Fruit fly (Drosophila melanogaster) whole organism, prepupa: ENCODE measurements around the gene CG5157.

Experiments
- Blimp-1 ChIP-seq: fragments of 200-800 bp; sonication (Bioruptor generic); optimal IDR thresholded peaks from 3 replicates; lab custom pipeline; 2017; ENCODE audit warnings: missing biosample characterization, missing genetic modification characterization, mild to moderate bottlenecking, moderate library complexity, missing genetic modification reagents
- CG1621 ChIP-seq: fragments of 200-800 bp; sonication (Bioruptor generic); optimal IDR thresholded peaks from 3 replicates; lab custom pipeline; 2018; ENCODE audit warnings: missing biosample characterization, mild to moderate bottlenecking, missing genetic modification characterization
- CG16779 ChIP-seq: fragments of 200-800 bp; sonication (Bioruptor generic); optimal IDR thresholded peaks from 3 replicates; lab custom pipeline; 2017; ENCODE audit warnings: missing biosample characterization, mild to moderate bottlenecking, missing genetic modification characterization
- CG6276 ChIP-seq: fragments of 200-800 bp; sonication (Bioruptor generic); optimal IDR thresholded peaks from 2 replicates; lab custom pipeline; 2017; ENCODE audit warnings: missing biosample characterization, mild to moderate bottlenecking, missing genetic modification characterization
- CG8319 ChIP-seq: fragments of 200-800 bp; sonication (Bioruptor generic); optimal IDR thresholded peaks from 3 replicates; lab custom pipeline; 2016; ENCODE audit warnings: missing biosample characterization, missing genetic modification characterization
- CG8632 ChIP-seq: fragments of 200-800 bp; sonication (Bioruptor generic); optimal IDR thresholded peaks from 3 replicates; lab custom pipeline; 2016; ENCODE audit warnings: missing biosample characterization, missing genetic modification characterization
- CG9139 ChIP-seq: fragments of 200-800 bp; sonication (Bioruptor generic); optimal IDR thresholded peaks from 3 replicates; lab custom pipeline; 2017; ENCODE audit warnings: missing biosample characterization, mild to moderate bottlenecking, missing genetic modification characterization
- Ets96B ChIP-seq: fragments of 200-800 bp; optimal IDR thresholded peaks from 2 replicates; lab custom pipeline; 2019; ENCODE audit warnings: missing biosample characterization, mild to moderate bottlenecking, missing genetic modification characterization, moderate library complexity
- lz ChIP-seq: fragments of 200-800 bp; sonication (Bioruptor generic); optimal IDR thresholded peaks from 3 replicates; lab custom pipeline; 2016; ENCODE audit warnings: missing biosample characterization, missing genetic modification characterization
- ss ChIP-seq, 2 experiments: fragments of 200-800 bp; sonication (Bioruptor generic); optimal IDR thresholded peaks; 2 replicates in 1 of 2; 3 replicates in 1 of 2; lab custom pipeline; 2017 to 2018; ENCODE audit warnings: mild to moderate bottlenecking in 2 of 2, missing biosample characterization in 2 of 2, missing genetic modification characterization in 2 of 2, moderate library complexity in 1 of 2
- topi ChIP-seq: fragments of 200-800 bp; sonication (Bioruptor generic); optimal IDR thresholded peaks from 3 replicates; lab custom pipeline; 2016; ENCODE audit warnings: missing biosample characterization, missing genetic modification characterization
- vri ChIP-seq: fragments of 200-800 bp; sonication (Bioruptor generic); optimal IDR thresholded peaks from 3 replicates; lab custom pipeline; 2016; ENCODE audit warnings: missing biosample characterization, mild to moderate bottlenecking, missing genetic modification characterization

- TF ChIP-seq CG9139 (GFP tag; lab: Kevin White, UChicago) = no peak
- peak; percentile 64 for TF ChIP-seq Ets96B
- no peak for TF ChIP-seq Blimp-1 (GFP tag; lab: Kevin White, UChicago)
- peak; percentile 21 for TF ChIP-seq topi (GFP tag; lab: Kevin White, UChicago)
- TF ChIP-seq CG1621 (tag; lab: Kevin White, UChicago) = no peak
- TF ChIP-seq CG16779 (tag; lab: Kevin White, UChicago) = no peak
- peak; percentile 58 for TF ChIP-seq CG8632 (GFP tag; lab: Kevin White, UChicago)
- no peak for TF ChIP-seq lz (GFP tag; lab: Kevin White, UChicago)
- no peak for TF ChIP-seq ss (GFP tag; optimal IDR thresholded peaks at IDR 0.05; lab: Kevin White, UChicago)
- no peak for TF ChIP-seq CG8319
- no peak for TF ChIP-seq vri (GFP tag; lab: Kevin White, UChicago)
- TF ChIP-seq CG6276 = no peak
Observed at dm6 chr3L:16167723-16168386, 30.2 kb upstream of the CG5157 start.
